In the genomic region with DNA sequence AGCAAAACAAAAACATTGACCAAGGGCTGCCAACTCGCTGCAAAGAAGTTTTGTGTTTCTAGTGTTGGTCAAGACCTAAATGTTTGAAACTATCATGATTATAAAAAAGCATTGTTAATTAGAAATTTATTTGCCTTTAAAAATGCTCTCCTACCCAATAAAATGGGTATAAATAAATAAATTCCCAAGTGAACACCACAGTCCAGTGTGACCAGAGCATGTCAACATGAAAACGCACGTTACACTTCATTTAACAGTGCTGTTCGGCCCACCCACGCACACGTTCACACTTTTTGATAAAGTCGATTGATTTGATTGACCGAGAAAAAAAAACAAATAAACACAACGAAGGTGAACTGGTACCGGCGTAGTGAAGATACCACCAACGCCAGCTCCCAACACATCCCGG, we compare ENCODE assay signal across 5 fruit fly cellular contexts.
TF ChIP-seq lines count a peak whose summit lies in the region.

Gene CG9356, minus strand, starts transcription at position 166 of the 409 bp plus-strand sequence.
Gene BBIP1, plus strand, starts transcription at position 282 of the 409 bp plus-strand sequence.
Gene CG8135, plus strand, starts transcription at position 282 of the 409 bp plus-strand sequence.

- peak; percentile 2 for TF ChIP-seq CTCF in whole organism, embryonic (GFP tag; optimal IDR thresholded peaks at IDR 0.05; lab: Kevin White, UChicago)

TF ChIP-seq in whole organism, adult, 20 proteins besides CTCF, POLR2A, EP300 and RAD21 (continues in another document):
- peak; percentile 78 for TF ChIP-seq CG7101 (tag; optimal IDR thresholded peaks at IDR 0.05; lab: Kevin White, UChicago)
- TF ChIP-seq CG14711 (tag; optimal IDR thresholded peaks at IDR 0.05; lab: Kevin White, UChicago): peak; percentile 79
- TF ChIP-seq CG1620 (GFP tag; optimal IDR thresholded peaks at IDR 0.05; lab: Kevin White, UChicago): peak; percentile 89
- TF ChIP-seq cnc (optimal IDR thresholded peaks at IDR 0.05; lab: Kevin White, UChicago): no peak
- TF ChIP-seq toe (GFP tag; optimal IDR thresholded peaks at IDR 0.05; lab: Kevin White, UChicago): peak; percentile 81
- no peak for TF ChIP-seq CG5204 (GFP tag; optimal IDR thresholded peaks at IDR 0.05; lab: Kevin White, UChicago)
- no peak for TF ChIP-seq Hr96 (GFP tag; optimal IDR thresholded peaks at IDR 0.05; lab: Kevin White, UChicago)
- TF ChIP-seq Mnt (GFP tag; optimal IDR thresholded peaks at IDR 0.05; lab: Kevin White, UChicago): peak; percentile 89
- TF ChIP-seq cic (GFP tag; optimal IDR thresholded peaks at IDR 0.05; lab: Kevin White, UChicago): peak; percentile 62
- TF ChIP-seq CG33017 (tag; optimal IDR thresholded peaks at IDR 0.05; lab: Kevin White, UChicago): peak; percentile 36
- no peak for TF ChIP-seq kay (GFP tag; lab: Kevin White, UChicago; ENCODE audit: borderline replicate concordance)
- peak; percentile 19 for TF ChIP-seq Clk (GFP tag; optimal IDR thresholded peaks at IDR 0.05; lab: Kevin White, UChicago)
- TF ChIP-seq tj (GFP tag; optimal IDR thresholded peaks at IDR 0.05; lab: Kevin White, UChicago): peak; percentile 95
- peak; percentile 59 for TF ChIP-seq pad (GFP tag; optimal IDR thresholded peaks at IDR 0.05; lab: Kevin White, UChicago)
- peak; percentile 76 for TF ChIP-seq Crg-1 (GFP tag; optimal IDR thresholded peaks at IDR 0.05; lab: Kevin White, UChicago)
- peak; percentile 49 for TF ChIP-seq CG7045 (GFP tag; optimal IDR thresholded peaks at IDR 0.05; lab: Kevin White, UChicago)
- TF ChIP-seq ovo (GFP tag; optimal IDR thresholded peaks at IDR 0.05; lab: Kevin White, UChicago): peak; percentile 73

TF ChIP-seq in whole organism, embryonic, 481 proteins besides CTCF, POLR2A, EP300 and RAD21 (continues in another document):
- TF ChIP-seq Dek (tag; optimal IDR thresholded peaks at IDR 0.05; lab: Kevin White, UChicago) (peak; percentile 45), Doc3 (GFP tag; IDR thresholded peaks at IDR 0.05; lab: Robert Waterston, UW; ENCODE audit: partially characterized antibody) (no peak), jigr1 (GFP tag; IDR thresholded peaks at IDR 0.05; lab: Robert Waterston, UW) (no peak), C15 (GFP tag; IDR thresholded peaks at IDR 0.05; lab: Robert Waterston, UW) (no peak), CG3995 (GFP tag; optimal IDR thresholded peaks at IDR 0.05; lab: Kevin White, UChicago) (peak; percentile 40), pzg (GFP tag; optimal IDR thresholded peaks at IDR 0.05; lab: Kevin White, UChicago) (peak; percentile 96), cas (GFP tag; IDR thresholded peaks at IDR 0.05; lab: Robert Waterston, UW) (peak; percentile 37; the same call in 1 of the 2 replicates), Sox100B (GFP tag; optimal IDR thresholded peaks at IDR 0.05; lab: Kevin White, UChicago) (no peak), Aef1 (GFP tag; IDR thresholded peaks at IDR 0.05; lab: Robert Waterston, UW) (peak; percentile 53; the same call in 2 of the 3 replicates), knrl (GFP tag; IDR thresholded peaks at IDR 0.05; lab: Robert Waterston, UW; ENCODE audit: partially characterized antibody) (no peak), zf30C (GFP tag; optimal IDR thresholded peaks at IDR 0.05; lab: Kevin White, UChicago) (no peak), dan (GFP tag; IDR thresholded peaks at IDR 0.05; lab: Robert Waterston, UW) (no peak), tin (GFP tag; optimal IDR thresholded peaks at IDR 0.05; lab: Kevin White, UChicago) (peak; percentile 79), pita (GFP tag; optimal IDR thresholded peaks at IDR 0.05; lab: Kevin White, UChicago) (no peak), Hr78 (GFP tag; optimal IDR thresholded peaks at IDR 0.05; lab: Kevin White, UChicago) (no peak), Hr39 (optimal IDR thresholded peaks at IDR 0.05; lab: Kevin White, UChicago) (no peak), ham (GFP tag; IDR thresholded peaks at IDR 0.05; lab: Robert Waterston, UW) (no peak)

TF ChIP-seq in whole organism, prepupa, 60 proteins besides CTCF, POLR2A, EP300 and RAD21 (continues in another document):
- peak; percentile 68 for TF ChIP-seq topi (GFP tag; optimal IDR thresholded peaks at IDR 0.05; lab: Kevin White, UChicago)
- peak; percentile 54 for TF ChIP-seq CG11762 (GFP tag; optimal IDR thresholded peaks at IDR 0.05; lab: Kevin White, UChicago; ENCODE audit: insufficient read depth)
- peak; percentile 79 for TF ChIP-seq lz (GFP tag; optimal IDR thresholded peaks at IDR 0.05; lab: Kevin White, UChicago)
- TF ChIP-seq Gug (GFP tag; IDR thresholded peaks at IDR 0.05; lab: Robert Waterston, UW): peak; percentile 52
- TF ChIP-seq CG34406 (GFP tag; optimal IDR thresholded peaks at IDR 0.05; lab: Kevin White, UChicago): peak; percentile 28
- TF ChIP-seq CG11902 (GFP tag; optimal IDR thresholded peaks at IDR 0.05; lab: Kevin White, UChicago): peak; percentile 14
- 0 out of 2 replicates have a peak, but pooled peaks have one; percentile 17 for TF ChIP-seq CG11294 (GFP tag; IDR thresholded peaks at IDR 0.05; lab: Robert Waterston, UW)
- no peak for TF ChIP-seq Smox (GFP tag; optimal IDR thresholded peaks at IDR 0.05; lab: Kevin White, UChicago)
- TF ChIP-seq CG3032 (tag; optimal IDR thresholded peaks at IDR 0.05; lab: Kevin White, UChicago): peak; percentile 44
- TF ChIP-seq Hr39 (GFP tag; optimal IDR thresholded peaks at IDR 0.05; lab: Kevin White, UChicago): no peak
- no peak for TF ChIP-seq Sox102F (GFP tag; optimal IDR thresholded peaks at IDR 0.05; lab: Kevin White, UChicago)
- TF ChIP-seq CG31627 (GFP tag; optimal IDR thresholded peaks at IDR 0.05; lab: Kevin White, UChicago): peak; percentile 78
- TF ChIP-seq Lpt (GFP tag; optimal IDR thresholded peaks at IDR 0.05; lab: Kevin White, UChicago): peak; percentile 3
- TF ChIP-seq vri (GFP tag; optimal IDR thresholded peaks at IDR 0.05; lab: Kevin White, UChicago): no peak
- peak; percentile 91 for TF ChIP-seq Eip78C (GFP tag; lab: Kevin White, UChicago)
- TF ChIP-seq esn (GFP tag; optimal IDR thresholded peaks at IDR 0.05; lab: Kevin White, UChicago): peak; percentile 85
- TF ChIP-seq CG6163 (GFP tag; IDR thresholded peaks at IDR 0.05; lab: Robert Waterston, UW): peak; percentile 61; the same call in 2 of the 3 replicates
- peak; percentile 53 for TF ChIP-seq CG8319 (GFP tag; optimal IDR thresholded peaks at IDR 0.05; lab: Kevin White, UChicago)

TF ChIP-seq in whole organism, pupa, 21 proteins besides CTCF, POLR2A, EP300 and RAD21:
- 0 out of 3 replicates have a peak, but pooled peaks have one; percentile 52 for TF ChIP-seq fd96Ca (GFP tag; IDR thresholded peaks at IDR 0.05; lab: Robert Waterston, UW)
- no peak for TF ChIP-seq rn (GFP tag; IDR thresholded peaks at IDR 0.05; lab: Robert Waterston, UW)
- no peak for TF ChIP-seq CG32121 (GFP tag; IDR thresholded peaks at IDR 0.05; lab: Robert Waterston, UW)
- TF ChIP-seq gl (tag; optimal IDR thresholded peaks at IDR 0.05; lab: Kevin White, UChicago): no peak
- TF ChIP-seq CG12605 (GFP tag; IDR thresholded peaks at IDR 0.05; lab: Robert Waterston, UW): no peak
- TF ChIP-seq CG10348 (GFP tag; IDR thresholded peaks at IDR 0.05; lab: Robert Waterston, UW): no peak
- no peak for TF ChIP-seq Pif1A (GFP tag; optimal IDR thresholded peaks at IDR 0.05; lab: Kevin White, UChicago)
- TF ChIP-seq Ets98B (GFP tag; IDR thresholded peaks at IDR 0.05; lab: Robert Waterston, UW): peak; percentile 57
- TF ChIP-seq D1 (tag; optimal IDR thresholded peaks at IDR 0.05; lab: Kevin White, UChicago): no peak
- peak; percentile 40 for TF ChIP-seq CG17806 (tag; optimal IDR thresholded peaks at IDR 0.05; lab: Kevin White, UChicago)
- TF ChIP-seq Snoo (tag; optimal IDR thresholded peaks at IDR 0.05; lab: Kevin White, UChicago): peak; percentile 50
- peak; percentile 51 for TF ChIP-seq CG15710 (tag; optimal IDR thresholded peaks at IDR 0.05; lab: Kevin White, UChicago)
- TF ChIP-seq CG13204 (GFP tag; optimal IDR thresholded peaks at IDR 0.05; lab: Kevin White, UChicago): no peak
- peak; percentile 55; the same call in 2 of the 3 replicates for TF ChIP-seq CG4496 (GFP tag; IDR thresholded peaks at IDR 0.05; lab: Robert Waterston, UW)
- TF ChIP-seq CG14655 (GFP tag; optimal IDR thresholded peaks at IDR 0.05; lab: Kevin White, UChicago): no peak
TF ChIP-seq in whole organism, pupa: peak in this region for 6.

TF ChIP-seq in whole organism, wandering third instar larva, 38 proteins besides CTCF, POLR2A, EP300 and RAD21:
- no peak for TF ChIP-seq dl (GFP tag; optimal IDR thresholded peaks at IDR 0.05; lab: Kevin White, UChicago; ENCODE audit: insufficient read depth in 1 of 2, partially characterized antibody in 2 of 2)
- peak; percentile 31 for TF ChIP-seq CG9705 (GFP tag; optimal IDR thresholded peaks at IDR 0.05; lab: Kevin White, UChicago)
- no peak for TF ChIP-seq Vsx2 (GFP tag; optimal IDR thresholded peaks at IDR 0.05; lab: Kevin White, UChicago; ENCODE audit: partially characterized antibody)
- no peak for TF ChIP-seq tai (GFP tag; optimal IDR thresholded peaks at IDR 0.05; lab: Kevin White, UChicago)
- peak; percentile 75 for TF ChIP-seq CG32264 (GFP tag; optimal IDR thresholded peaks at IDR 0.05; lab: Kevin White, UChicago)
- TF ChIP-seq rgr (GFP tag; optimal IDR thresholded peaks at IDR 0.05; lab: Kevin White, UChicago): peak; percentile 82
- peak; percentile 34 for TF ChIP-seq Myc (optimal IDR thresholded peaks at IDR 0.05; lab: Kevin White, UChicago)
- peak; percentile 62 for TF ChIP-seq psq (GFP tag; optimal IDR thresholded peaks at IDR 0.05; lab: Kevin White, UChicago)
- TF ChIP-seq sv (GFP tag; optimal IDR thresholded peaks at IDR 0.05; lab: Kevin White, UChicago): peak; percentile 81
- peak; percentile 8 for TF ChIP-seq jim (GFP tag; optimal IDR thresholded peaks at IDR 0.05; lab: Kevin White, UChicago)
- no peak for TF ChIP-seq Abd-B (GFP tag; optimal IDR thresholded peaks at IDR 0.05; lab: Kevin White, UChicago)
- peak; percentile 73 for TF ChIP-seq Hr83 (GFP tag; optimal IDR thresholded peaks at IDR 0.05; lab: Kevin White, UChicago; ENCODE audit: poor library complexity, severe bottlenecking)
- peak; percentile 83 for TF ChIP-seq ey (GFP tag; optimal IDR thresholded peaks at IDR 0.05; lab: Kevin White, UChicago)
- TF ChIP-seq GATAd (GFP tag; optimal IDR thresholded peaks at IDR 0.05; lab: Kevin White, UChicago): peak; percentile 11
- TF ChIP-seq Hr78 (GFP tag; optimal IDR thresholded peaks at IDR 0.05; lab: Kevin White, UChicago): no peak
- TF ChIP-seq foxo (GFP tag; optimal IDR thresholded peaks at IDR 0.05; lab: Kevin White, UChicago): peak in 1 of 2 experiments; percentile 86
- no peak for TF ChIP-seq HLH106 (tag; optimal IDR thresholded peaks at IDR 0.05; lab: Kevin White, UChicago)
- TF ChIP-seq Rel (GFP tag; optimal IDR thresholded peaks at IDR 0.05; lab: Kevin White, UChicago): no peak
- TF ChIP-seq Rel (tag; optimal IDR thresholded peaks at IDR 0.05; lab: Kevin White, UChicago): peak; percentile 98
- TF ChIP-seq OdsH (GFP tag; optimal IDR thresholded peaks at IDR 0.05; lab: Kevin White, UChicago): peak; percentile 61
- no peak for TF ChIP-seq br (GFP tag; optimal IDR thresholded peaks at IDR 0.05; lab: Kevin White, UChicago)
